Worm (Caenorhabditis elegans): ENCODE data around the gene mdt-28.

Gene mdt-28

DNA sequence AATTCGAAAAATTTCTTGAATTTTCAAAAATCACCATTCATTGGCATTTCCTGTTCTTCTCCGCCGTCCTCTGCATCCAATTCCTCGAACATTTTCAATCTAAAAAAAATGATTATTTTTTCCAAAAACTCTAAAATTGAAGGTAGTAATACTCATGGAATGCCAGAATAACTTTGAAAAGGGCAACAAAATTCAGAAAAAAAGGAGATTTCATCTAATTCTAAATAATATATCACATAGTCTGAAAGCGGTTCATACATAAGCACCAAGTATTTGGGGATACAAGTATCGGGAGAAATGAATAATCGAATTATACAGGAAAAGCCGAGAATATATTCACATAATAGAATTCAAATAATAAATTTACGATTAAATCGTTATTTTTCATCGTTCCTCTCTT is at the start of gene mdt-28:
Gene mdt-28 (minus strand): TSS at position 101 of the 400 bp plus-strand sequence.
- no peak for TF ChIP-seq lin-39 (tag; optimal IDR thresholded peaks at IDR 0.05)

DNA sequence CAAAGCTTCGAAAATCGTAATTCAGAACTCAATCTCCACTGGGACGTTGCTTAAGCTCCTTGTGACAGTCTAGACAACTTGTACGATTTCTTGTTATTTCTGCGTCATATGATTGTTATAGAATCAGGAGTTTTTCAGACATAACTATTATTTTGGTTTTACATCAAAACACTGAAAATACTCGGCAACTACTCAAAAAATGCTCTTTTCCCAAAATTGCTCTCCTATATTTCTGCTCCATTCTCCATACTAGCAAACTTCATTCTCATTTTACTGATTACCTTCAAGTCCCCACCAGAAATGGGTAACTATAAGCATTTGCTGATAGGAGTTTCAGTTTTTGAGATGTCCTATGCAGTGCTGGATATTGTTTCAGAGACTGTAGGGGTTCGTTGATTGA is 46.3 kb upstream of the mdt-28 start, which contains the start of gene C55A1.1:
Gene C55A1.1 (plus strand): TSS at position 301 of the 400 bp plus-strand sequence.
- TF ChIP-seq egl-27 (tag; optimal IDR thresholded peaks at IDR 0.05) (no peak), nhr-23 (tag; optimal IDR thresholded peaks at IDR 0.05) (no peak), nfya-1 (tag; optimal IDR thresholded peaks at IDR 0.05; ENCODE audit: insufficient read depth) (no peak), ceh-28 (tag; optimal IDR thresholded peaks at IDR 0.05) (no peak), jun-1 (tag; optimal IDR thresholded peaks at IDR 0.05) (no peak), ztf-4 (tag; optimal IDR thresholded peaks at IDR 0.05) (no peak), nhr-67 (tag; optimal IDR thresholded peaks at IDR 0.05) (no peak), aly-2 (tag; optimal IDR thresholded peaks at IDR 0.05) (no peak), nhr-12 (tag; optimal IDR thresholded peaks at IDR 0.05) (no peak)

DNA sequence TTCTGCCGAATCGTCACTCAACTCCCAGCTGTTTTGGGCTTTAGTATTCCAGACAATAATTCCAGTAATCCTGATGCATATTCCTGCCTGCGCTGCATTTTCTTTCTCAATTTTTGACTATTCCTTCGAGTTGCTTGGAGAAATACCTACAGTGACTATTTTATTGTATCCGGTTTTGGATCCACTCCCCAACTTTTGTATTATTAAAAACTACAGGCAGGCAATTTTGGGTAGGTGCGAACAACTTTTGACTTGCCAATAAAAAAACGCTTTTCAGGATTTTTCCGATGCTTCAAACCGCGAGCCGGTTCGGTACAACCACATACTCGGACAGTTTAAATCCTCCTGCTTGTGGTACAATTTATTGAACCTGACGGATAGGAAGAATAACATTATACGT is 39.3 kb upstream of the mdt-28 start:
- no peak for TF ChIP-seq nhr-77 (tag; optimal IDR thresholded peaks at IDR 0.05)
- no peak for TF ChIP-seq jun-1 (tag; optimal IDR thresholded peaks at IDR 0.05)
- no peak for TF ChIP-seq mml-1 (tag; optimal IDR thresholded peaks at IDR 0.05)
- no peak for TF ChIP-seq mdl-1 (tag; optimal IDR thresholded peaks at IDR 0.05)
- TF ChIP-seq fkh-2 (tag; optimal IDR thresholded peaks at IDR 0.05) = no peak
- TF ChIP-seq snpc-4 (tag; optimal IDR thresholded peaks at IDR 0.05) = no peak
- no peak for TF ChIP-seq pqm-1 (tag; optimal IDR thresholded peaks at IDR 0.05)
- no peak for TF ChIP-seq pha-4 (tag; optimal IDR thresholded peaks at IDR 0.05)
- TF ChIP-seq nhr-11 (tag; optimal IDR thresholded peaks at IDR 0.05) = no peak
- no peak for TF ChIP-seq elt-3 (tag; optimal IDR thresholded peaks at IDR 0.05)
- TF ChIP-seq daf-12 (tag; optimal IDR thresholded peaks at IDR 0.05) = no peak
- TF ChIP-seq ceh-28 (tag; optimal IDR thresholded peaks at IDR 0.05) = no peak
- no peak for TF ChIP-seq fkh-10 (GFP tag; optimal IDR thresholded peaks at IDR 0.05)
- TF ChIP-seq nhr-28 (tag; optimal IDR thresholded peaks at IDR 0.05) = no peak
- TF ChIP-seq ztf-4 (tag; optimal IDR thresholded peaks at IDR 0.05) = no peak

DNA sequence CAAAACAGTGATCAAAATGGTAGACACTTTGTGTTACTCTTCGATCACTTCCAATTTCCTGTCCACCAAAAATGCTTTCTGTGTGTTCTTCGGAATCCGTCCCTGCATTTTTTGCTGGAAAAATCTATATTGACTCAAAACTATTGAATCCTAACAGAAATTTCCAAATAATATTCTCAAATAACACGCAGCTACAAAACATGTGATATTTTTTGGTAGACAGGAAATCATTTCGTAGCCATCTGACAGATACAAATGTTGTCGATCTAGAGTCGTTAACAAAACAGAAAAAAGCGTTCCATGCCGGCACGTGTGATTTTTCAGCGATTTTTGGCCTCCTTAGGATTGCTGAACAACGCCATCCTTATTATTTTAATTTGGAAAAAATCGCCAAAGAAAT is 37.7 kb upstream of the mdt-28 start, which contains the start of gene str-263:
Gene str-263 (plus strand): TSS at position 301 of the 400 bp plus-strand sequence.
- TF ChIP-seq nhr-12 (tag; optimal IDR thresholded peaks at IDR 0.05) = no peak
- TF ChIP-seq unc-39 (tag; optimal IDR thresholded peaks at IDR 0.05) = no peak
- no peak for TF ChIP-seq nhr-76 (tag; optimal IDR thresholded peaks at IDR 0.05)
- TF ChIP-seq daf-12 (tag; optimal IDR thresholded peaks at IDR 0.05) = no peak
- no peak for TF ChIP-seq jun-1 (tag; optimal IDR thresholded peaks at IDR 0.05)
- TF ChIP-seq elt-2 (tag; optimal IDR thresholded peaks at IDR 0.05) = no peak
- TF ChIP-seq nhr-28 (tag; optimal IDR thresholded peaks at IDR 0.05) = no peak
- TF ChIP-seq skn-1 (tag; optimal IDR thresholded peaks at IDR 0.05) = no peak

DNA sequence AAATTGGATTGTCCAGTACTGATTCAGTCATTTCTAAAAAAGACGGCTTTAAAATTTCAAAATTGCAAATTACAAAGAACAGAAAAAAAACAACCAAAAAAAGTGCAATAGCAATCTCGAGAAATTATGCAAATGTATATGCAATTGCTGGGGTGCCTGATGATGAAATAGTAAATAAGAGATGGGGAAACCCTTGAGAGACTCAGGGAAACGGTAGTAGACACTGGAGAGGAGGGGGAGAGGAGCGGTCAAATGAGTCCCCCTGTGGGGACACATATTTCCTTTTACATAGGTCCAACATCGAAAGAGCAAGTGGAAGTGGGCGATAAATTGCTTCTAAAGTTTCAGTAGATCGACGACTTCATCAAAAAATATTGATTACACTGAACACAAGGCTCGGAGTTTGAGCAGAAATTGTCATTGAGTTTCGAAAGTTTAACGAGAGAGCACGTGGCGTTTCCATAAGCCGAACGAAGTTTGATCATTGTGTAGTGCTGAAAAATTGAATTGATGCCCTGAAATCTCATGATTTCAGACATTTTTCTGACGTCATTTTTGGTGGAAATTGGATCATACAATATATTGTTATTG is 35.2 kb upstream of the mdt-28 start, which contains the start of the genes fbxa-153 and str-12:
Gene fbxa-153 (minus strand): TSS at position 35 of the 591 bp plus-strand sequence.
Gene str-12 (plus strand): TSS at position 541 of the 591 bp plus-strand sequence.
- TF ChIP-seq nfya-1 (tag; optimal IDR thresholded peaks at IDR 0.05; ENCODE audit: insufficient read depth) = no peak
- TF ChIP-seq pha-4 (tag; optimal IDR thresholded peaks at IDR 0.05) = no peak
- no peak for TF ChIP-seq aly-2 (tag; optimal IDR thresholded peaks at IDR 0.05)
- TF ChIP-seq ztf-4 (tag; optimal IDR thresholded peaks at IDR 0.05) = no peak
- no peak for TF ChIP-seq nhr-12 (tag; optimal IDR thresholded peaks at IDR 0.05)
- TF ChIP-seq lin-15B (tag; optimal IDR thresholded peaks at IDR 0.05) = peak; percentile 20
- no peak for TF ChIP-seq nhr-28 (tag; optimal IDR thresholded peaks at IDR 0.05)
- peak; percentile 46 for TF ChIP-seq lin-39 (tag; optimal IDR thresholded peaks at IDR 0.05)
- no peak for TF ChIP-seq nhr-25 (tag; optimal IDR thresholded peaks at IDR 0.05)
- TF ChIP-seq snpc-4 (tag; optimal IDR thresholded peaks at IDR 0.05) = peak; percentile 23
- TF ChIP-seq lsy-12 (tag; optimal IDR thresholded peaks at IDR 0.05) = no peak
- no peak for TF ChIP-seq eor-1 (tag; optimal IDR thresholded peaks at IDR 0.05)
- no peak for TF ChIP-seq nhr-77 (tag; optimal IDR thresholded peaks at IDR 0.05)
- no peak for TF ChIP-seq tbx-2 (tag; optimal IDR thresholded peaks at IDR 0.05)

DNA sequence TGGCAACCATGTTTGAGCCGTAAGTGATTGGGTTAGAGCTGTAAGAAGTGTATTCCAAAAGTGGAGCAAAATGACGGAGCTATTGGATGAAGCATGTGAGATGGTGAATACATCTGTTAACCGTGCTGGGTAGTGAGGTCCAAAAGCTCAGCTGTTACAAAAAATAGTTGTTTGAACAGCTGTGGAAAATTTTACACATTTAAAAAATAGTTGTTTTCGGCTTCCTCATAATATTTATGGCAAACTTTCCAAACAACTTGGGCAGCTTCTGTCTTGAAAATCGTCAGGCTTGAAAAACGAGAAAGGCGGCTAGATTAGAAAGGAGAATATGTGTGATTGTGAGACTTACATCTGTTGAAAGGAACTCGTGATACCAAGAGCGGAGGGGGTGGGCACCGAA is 29.8 kb upstream of the mdt-28 start, which contains the start of gene fbxa-154:
Gene fbxa-154 (minus strand): TSS at position 101 of the 400 bp plus-strand sequence.
- TF ChIP-seq eor-1 (tag; optimal IDR thresholded peaks at IDR 0.05) = no peak
- TF ChIP-seq nhr-25 (tag; optimal IDR thresholded peaks at IDR 0.05) = no peak
- no peak for TF ChIP-seq elt-1 (tag; optimal IDR thresholded peaks at IDR 0.05)

Measured in whole organism, L3 larva.